ENCODE assay signal across 2 fruit fly cellular contexts in the genomic region with DNA sequence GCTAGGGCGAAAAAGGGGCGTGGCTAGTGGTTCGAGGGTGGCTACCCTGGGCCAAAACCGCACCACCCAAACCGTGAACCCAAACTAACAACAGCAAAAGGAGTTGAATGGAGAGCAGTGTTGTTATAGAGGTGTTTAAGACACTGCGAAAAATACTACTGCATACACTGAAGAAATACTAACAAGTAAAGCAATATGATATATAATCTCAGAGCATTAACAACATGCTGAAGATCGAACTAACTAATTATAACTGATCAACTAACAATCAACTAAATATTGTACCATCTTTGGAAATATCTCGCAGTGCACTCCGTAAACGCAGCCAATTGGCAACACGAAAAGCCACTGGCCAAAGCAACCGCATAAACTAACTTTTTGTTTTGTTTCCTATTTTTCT.
TF ChIP-seq lines count a peak whose summit lies in the region.

No protein-coding gene starts in this region.

TF ChIP-seq in whole organism, embryonic, 481 proteins besides CTCF, POLR2A, EP300 and RAD21 (continued from another document):
- TF ChIP-seq az2 (GFP tag; optimal IDR thresholded peaks at IDR 0.05; lab: Kevin White, UChicago), result peak; percentile 13
- no peak for TF ChIP-seq ken (GFP tag; IDR thresholded peaks at IDR 0.05; lab: Robert Waterston, UW)
- peak; percentile 6 for TF ChIP-seq CG18262 (tag; optimal IDR thresholded peaks at IDR 0.05; lab: Kevin White, UChicago)
- TF ChIP-seq CG2712 (tag; optimal IDR thresholded peaks at IDR 0.05; lab: Kevin White, UChicago), result peak; percentile 24
- TF ChIP-seq da (GFP tag; optimal IDR thresholded peaks at IDR 0.05; lab: Kevin White, UChicago), result no peak
- TF ChIP-seq phol (tag; optimal IDR thresholded peaks at IDR 0.05; lab: Kevin White, UChicago), result peak; percentile 9
- TF ChIP-seq prd (optimal IDR thresholded peaks at IDR 0.05; lab: Kevin White, UChicago), result no peak
- peak; percentile 6; the same call in 1 of the 3 replicates for TF ChIP-seq prd (GFP tag; IDR thresholded peaks at IDR 0.05; lab: Robert Waterston, UW)
- TF ChIP-seq CoRest (tag; optimal IDR thresholded peaks at IDR 0.05; lab: Kevin White, UChicago), result peak; percentile 17
- TF ChIP-seq nmo (GFP tag; optimal IDR thresholded peaks at IDR 0.05; lab: Kevin White, UChicago), result peak; percentile 17
- TF ChIP-seq Ets65A (GFP tag; lab: Kevin White, UChicago), result peak; percentile 88
- peak; percentile 31; the same call in 1 of the 2 replicates for TF ChIP-seq CG31441 (GFP tag; IDR thresholded peaks at IDR 0.05; lab: Robert Waterston, UW)
- TF ChIP-seq CG1603 (tag; optimal IDR thresholded peaks at IDR 0.05; lab: Kevin White, UChicago), result peak; percentile 36
- no peak for TF ChIP-seq CG12299 (tag; optimal IDR thresholded peaks at IDR 0.05; lab: Kevin White, UChicago)
- TF ChIP-seq Oli (tag; optimal IDR thresholded peaks at IDR 0.05; lab: Kevin White, UChicago), result peak; percentile 5
- 0 out of 2 replicates have a peak, but pooled peaks have one; percentile 26 for TF ChIP-seq Drgx (GFP tag; IDR thresholded peaks at IDR 0.05; lab: Robert Waterston, UW)
- 0 out of 2 replicates have a peak, but pooled peaks have one; percentile 27 for TF ChIP-seq Xrp1 (GFP tag; IDR thresholded peaks at IDR 0.05; lab: Robert Waterston, UW)
- no peak for TF ChIP-seq CG11695 (GFP tag; IDR thresholded peaks at IDR 0.05; lab: Robert Waterston, UW)
- TF ChIP-seq CG8388 (GFP tag; optimal IDR thresholded peaks at IDR 0.05; lab: Kevin White, UChicago), result peak; percentile 14

TF ChIP-seq in whole organism, prepupa, 60 proteins besides CTCF, POLR2A, EP300 and RAD21 (continued from another document):
- TF ChIP-seq CG8319 (GFP tag; optimal IDR thresholded peaks at IDR 0.05; lab: Kevin White, UChicago) (no peak), Smox (GFP tag; optimal IDR thresholded peaks at IDR 0.05; lab: Kevin White, UChicago) (peak; percentile 5), vri (GFP tag; optimal IDR thresholded peaks at IDR 0.05; lab: Kevin White, UChicago) (no peak), lz (GFP tag; optimal IDR thresholded peaks at IDR 0.05; lab: Kevin White, UChicago) (no peak), Hr4 (GFP tag; optimal IDR thresholded peaks at IDR 0.05; lab: Kevin White, UChicago) (peak; percentile 34), CG11902 (GFP tag; optimal IDR thresholded peaks at IDR 0.05; lab: Kevin White, UChicago) (no peak), CG6163 (GFP tag; IDR thresholded peaks at IDR 0.05; lab: Robert Waterston, UW) (peak; percentile 49; the same call in 2 of the 3 replicates), Eip78C (GFP tag; lab: Kevin White, UChicago) (peak; percentile 52), CG1621 (tag; optimal IDR thresholded peaks at IDR 0.05; lab: Kevin White, UChicago) (no peak), CG10669 (GFP tag; optimal IDR thresholded peaks at IDR 0.05; lab: Kevin White, UChicago) (no peak), Ets96B (tag; optimal IDR thresholded peaks at IDR 0.05; lab: Kevin White, UChicago) (peak; percentile 17), dsx (GFP tag; optimal IDR thresholded peaks at IDR 0.05; lab: Kevin White, UChicago; ENCODE audit: poor library complexity, severe bottlenecking) (no peak), Hr39 (GFP tag; optimal IDR thresholded peaks at IDR 0.05; lab: Kevin White, UChicago) (peak; percentile 19), CG6792 (GFP tag; optimal IDR thresholded peaks at IDR 0.05; lab: Kevin White, UChicago) (no peak), OdsH (GFP tag; optimal IDR thresholded peaks at IDR 0.05; lab: Kevin White, UChicago) (peak; percentile 28), CG32006 (GFP tag; optimal IDR thresholded peaks at IDR 0.05; lab: Kevin White, UChicago) (peak; percentile 46), CG31627 (GFP tag; optimal IDR thresholded peaks at IDR 0.05; lab: Kevin White, UChicago) (no peak), fd59A (GFP tag; optimal IDR thresholded peaks at IDR 0.05; lab: Kevin White, UChicago) (no peak), Blimp-1 (GFP tag; optimal IDR thresholded peaks at IDR 0.05; lab: Kevin White, UChicago) (no peak), salr (GFP tag; optimal IDR thresholded peaks at IDR 0.05; lab: Kevin White, UChicago) (no peak), Sox102F (GFP tag; optimal IDR thresholded peaks at IDR 0.05; lab: Kevin White, UChicago) (no peak), Lpt (GFP tag; optimal IDR thresholded peaks at IDR 0.05; lab: Kevin White, UChicago) (no peak), achi (GFP tag; optimal IDR thresholded peaks at IDR 0.05; lab: Kevin White, UChicago) (peak; percentile 26), Met (GFP tag; optimal IDR thresholded peaks at IDR 0.05; lab: Kevin White, UChicago) (peak; percentile 19), svp (GFP tag; lab: Kevin White, UChicago) (peak; percentile 57), fkh (GFP tag; optimal IDR thresholded peaks at IDR 0.05; lab: Kevin White, UChicago) (no peak), dac (GFP tag; optimal IDR thresholded peaks at IDR 0.05; lab: Kevin White, UChicago) (no peak), ss (GFP tag; optimal IDR thresholded peaks at IDR 0.05; lab: Kevin White, UChicago) (no peak), CG34406 (GFP tag; optimal IDR thresholded peaks at IDR 0.05; lab: Kevin White, UChicago) (no peak)
